Worm (Caenorhabditis elegans) whole organism, young adult: ENCODE results near the gene nlp-25.

Source experiments
- F37B4.10 ChIP-seq: fragments of 200-800 bp; sonication (Bioruptor generic); IDR thresholded peaks from 2 replicates; pipeline ENCODE4 v1.3.6; 2022; ENCODE audit warnings: missing genetic modification characterization, missing compliant biosample characterization
- attf-6 ChIP-seq: fragments of 200-800 bp; sonication (Bioruptor generic); IDR thresholded peaks from 2 replicates; pipeline ENCODE4 v1.3.6; 2022; ENCODE audit warnings: missing genetic modification reagents, missing genetic modification characterization, missing compliant biosample characterization
- ceh-40 ChIP-seq: fragments of 200-800 bp; sonication (Bioruptor generic); IDR thresholded peaks from 2 replicates; pipeline ENCODE4 v1.3.6; 2022; ENCODE audit warnings: missing genetic modification characterization, missing compliant biosample characterization
- lin-35 ChIP-seq, 3 experiments: fragments of 150-350 bp in 2 of 3; sonication (generic microtip) in 1 of 3; optimal IDR thresholded peaks; 2 replicates each; lab custom pipeline; 2014 to 2018; ENCODE audit warnings: missing biosample characterization in 3 of 3, missing genetic modification characterization in 3 of 3, missing genetic modification reagents in 3 of 3
- madf-10 ChIP-seq: sonication (generic microtip); optimal IDR thresholded peaks from 2 replicates; lab custom pipeline; 2016; ENCODE audit warnings: mild to moderate bottlenecking, missing genetic modification characterization, missing compliant biosample characterization

ce11 chrV:19611675-19612345 is 5.8 kb downstream of the nlp-25 start:
- TF ChIP-seq ceh-40 (GFP tag; lab: Robert Waterston, UW) (no peak), F37B4.10 (GFP tag; lab: Robert Waterston, UW) (no peak), attf-6 (GFP tag; lab: Robert Waterston, UW) (no peak), lin-35 (GFP tag; optimal IDR thresholded peaks at IDR 0.05; lab: Kevin White, UChicago) (no peak), madf-10 (tag; lab: Kevin White, UChicago) (no peak)
